Worm (Caenorhabditis elegans): ENCODE data around the gene F44E5.17.

DNA sequence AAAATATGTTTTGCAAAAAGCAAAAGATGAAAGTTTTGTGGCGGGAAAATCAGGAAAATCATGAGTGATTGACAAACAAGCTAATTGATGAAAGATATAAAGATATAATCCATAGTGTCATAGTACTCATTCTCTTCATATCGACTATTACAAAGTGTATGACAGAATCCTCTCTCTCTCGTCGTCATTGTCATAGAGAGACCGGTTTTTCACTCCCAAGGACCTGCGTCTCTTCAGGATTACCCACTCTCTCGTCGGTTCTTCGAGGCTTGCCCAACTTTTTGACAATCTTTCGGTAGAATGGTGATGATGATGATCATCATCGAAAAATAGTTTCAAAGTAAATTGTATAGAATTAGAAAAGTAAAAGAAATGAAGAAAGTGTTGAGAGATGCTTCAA, 11.0 kb downstream of the F44E5.17 start:
- TF ChIP-seq elt-3 (tag; optimal IDR thresholded peaks at IDR 0.05) = peak in 4 of 6 experiments; percentile 9 to 75 (median 52)
- TF ChIP-seq sox-4 (tag; optimal IDR thresholded peaks at IDR 0.05) = no peak
- TF ChIP-seq snpc-4 (tag; optimal IDR thresholded peaks at IDR 0.05) = no peak
- no peak for TF ChIP-seq fos-1 (tag; optimal IDR thresholded peaks at IDR 0.05)

All from whole organism, L1 larva.